Worm (Caenorhabditis elegans): ENCODE data around the gene F16H6.10.

The F16H6.10 gene

ce11 chrV:18243227-18243626 is 19.0 kb upstream of the F16H6.10 start:
- TF ChIP-seq mep-1 (tag; optimal IDR thresholded peaks at IDR 0.05): no peak
- no peak for TF ChIP-seq snpc-4 (tag; optimal IDR thresholded peaks at IDR 0.05)
- TF ChIP-seq cnd-1 (tag; optimal IDR thresholded peaks at IDR 0.05): no peak
- TF ChIP-seq nhr-28 (tag; optimal IDR thresholded peaks at IDR 0.05): no peak
- no peak for TF ChIP-seq sem-2 (GFP tag; optimal IDR thresholded peaks at IDR 0.05)
- no peak for TF ChIP-seq ham-2 (GFP tag; optimal IDR thresholded peaks at IDR 0.05)
- no peak for TF ChIP-seq elt-3 (tag; optimal IDR thresholded peaks at IDR 0.05)
- TF ChIP-seq elt-1 (tag; optimal IDR thresholded peaks at IDR 0.05; ENCODE audit: borderline replicate concordance, insufficient read depth): no peak
- TF ChIP-seq lin-32 (GFP tag; optimal IDR thresholded peaks at IDR 0.05): no peak
- no peak for TF ChIP-seq pha-4 (tag; optimal IDR thresholded peaks at IDR 0.05)
- TF ChIP-seq unc-120 (tag; optimal IDR thresholded peaks at IDR 0.05; ENCODE audit: poor library complexity, severe bottlenecking): no peak
- TF ChIP-seq nhr-237 (tag; optimal IDR thresholded peaks at IDR 0.05): no peak
- no peak for TF ChIP-seq ceh-43 (GFP tag; optimal IDR thresholded peaks at IDR 0.05)
- TF ChIP-seq sptf-1 (tag; optimal IDR thresholded peaks at IDR 0.05): no peak
- no peak for TF ChIP-seq nhr-76 (tag; optimal IDR thresholded peaks at IDR 0.05)
- no peak for TF ChIP-seq ces-1 (GFP tag; optimal IDR thresholded peaks at IDR 0.05)
- TF ChIP-seq unc-62 (GFP tag; optimal IDR thresholded peaks at IDR 0.05): no peak
- no peak for TF ChIP-seq bed-3 (GFP tag; optimal IDR thresholded peaks at IDR 0.05)
- no peak for TF ChIP-seq nhr-2 (tag; optimal IDR thresholded peaks at IDR 0.05)

ce11 chrV:18241328-18241727 is 17.1 kb upstream of the F16H6.10 start, which contains the start of gene R10E8.8:
Gene R10E8.8, minus strand, starts transcription at chrV:18241670.
- no peak for TF ChIP-seq M03D4.4 (tag; optimal IDR thresholded peaks at IDR 0.05)
- TF ChIP-seq drap-1 (GFP tag; optimal IDR thresholded peaks at IDR 0.05): no peak
- no peak for TF ChIP-seq nhr-237 (tag; optimal IDR thresholded peaks at IDR 0.05)
- TF ChIP-seq mab-5 (tag; optimal IDR thresholded peaks at IDR 0.05): no peak
- no peak for TF ChIP-seq nhr-76 (tag; optimal IDR thresholded peaks at IDR 0.05)
- TF ChIP-seq sptf-1 (tag; optimal IDR thresholded peaks at IDR 0.05): no peak
- no peak for TF ChIP-seq nhr-2 (tag; optimal IDR thresholded peaks at IDR 0.05)
- TF ChIP-seq ham-2 (GFP tag; optimal IDR thresholded peaks at IDR 0.05): no peak
- TF ChIP-seq mls-2 (tag; optimal IDR thresholded peaks at IDR 0.05): no peak
- TF ChIP-seq bed-3 (GFP tag; optimal IDR thresholded peaks at IDR 0.05): no peak
- TF ChIP-seq lin-13 (tag; optimal IDR thresholded peaks at IDR 0.05): no peak
- no peak for TF ChIP-seq lin-32 (GFP tag; optimal IDR thresholded peaks at IDR 0.05)
- no peak for TF ChIP-seq unc-120 (tag; optimal IDR thresholded peaks at IDR 0.05; ENCODE audit: poor library complexity, severe bottlenecking)
- no peak for TF ChIP-seq ztf-11 (tag; optimal IDR thresholded peaks at IDR 0.05)

DNA sequence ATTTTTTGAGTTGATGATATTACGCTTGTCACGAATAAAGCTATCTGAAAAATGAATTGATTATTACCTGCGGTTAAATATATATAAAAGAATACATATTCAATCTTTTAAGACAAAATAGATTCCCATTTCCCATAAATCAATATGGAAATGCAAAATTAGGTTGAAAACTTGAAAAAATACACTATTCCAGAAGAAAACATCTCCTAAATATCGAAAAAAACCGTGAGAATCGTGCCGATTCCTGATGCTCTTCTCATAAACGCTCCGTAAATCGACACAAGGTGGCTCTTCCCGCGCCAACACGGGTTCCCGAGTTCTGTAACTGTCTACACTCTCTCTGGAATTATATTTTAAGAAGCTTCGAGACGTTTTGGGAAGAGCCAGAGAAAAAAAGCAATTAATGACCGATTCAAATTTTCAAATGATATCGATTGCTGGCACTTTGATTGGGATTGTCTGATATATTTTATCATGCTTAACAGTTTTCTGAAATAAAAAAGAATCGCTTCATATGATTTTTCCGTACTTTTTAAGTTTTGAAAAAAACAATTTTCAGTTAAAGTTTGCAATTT is 12.5 kb upstream of the F16H6.10 start, which contains the start of gene R10E8.3:
R10E8.3 (minus strand) TSS at position 51 of the 575 bp plus-strand sequence.
- no peak for TF ChIP-seq ceh-39 (tag; optimal IDR thresholded peaks at IDR 0.05)
- TF ChIP-seq ceh-43 (GFP tag; optimal IDR thresholded peaks at IDR 0.05): no peak
- TF ChIP-seq nhr-76 (tag; optimal IDR thresholded peaks at IDR 0.05): no peak
- no peak for TF ChIP-seq mep-1 (tag; optimal IDR thresholded peaks at IDR 0.05)
- TF ChIP-seq unc-39 (tag; optimal IDR thresholded peaks at IDR 0.05): no peak
- no peak for TF ChIP-seq cnd-1 (tag; optimal IDR thresholded peaks at IDR 0.05)
- no peak for TF ChIP-seq ztf-11 (tag; optimal IDR thresholded peaks at IDR 0.05)
- TF ChIP-seq snpc-4 (tag; optimal IDR thresholded peaks at IDR 0.05): no peak
- no peak for TF ChIP-seq sptf-1 (tag; optimal IDR thresholded peaks at IDR 0.05)
- no peak for TF ChIP-seq blmp-1 (tag; optimal IDR thresholded peaks at IDR 0.05)
- no peak for TF ChIP-seq unc-62 (GFP tag; optimal IDR thresholded peaks at IDR 0.05)

- no peak for TF ChIP-seq ham-2 (GFP tag; optimal IDR thresholded peaks at IDR 0.05)
- TF ChIP-seq elt-3 (tag; optimal IDR thresholded peaks at IDR 0.05): no peak
- no peak for TF ChIP-seq blmp-1 (tag; optimal IDR thresholded peaks at IDR 0.05)
- no peak for TF ChIP-seq unc-120 (tag; optimal IDR thresholded peaks at IDR 0.05; ENCODE audit: poor library complexity, severe bottlenecking)
- TF ChIP-seq nhr-76 (tag; optimal IDR thresholded peaks at IDR 0.05): no peak
- TF ChIP-seq ceh-83 (GFP tag; optimal IDR thresholded peaks at IDR 0.05): no peak
- no peak for TF ChIP-seq cnd-1 (tag; optimal IDR thresholded peaks at IDR 0.05)
- TF ChIP-seq mab-5 (tag; optimal IDR thresholded peaks at IDR 0.05): no peak
- TF ChIP-seq flh-1 (GFP tag; optimal IDR thresholded peaks at IDR 0.05): no peak
- TF ChIP-seq unc-39 (tag; optimal IDR thresholded peaks at IDR 0.05): no peak
- no peak for TF ChIP-seq pha-4 (tag; optimal IDR thresholded peaks at IDR 0.05)
- TF ChIP-seq nhr-237 (tag; optimal IDR thresholded peaks at IDR 0.05): no peak
- no peak for TF ChIP-seq sem-2 (GFP tag; optimal IDR thresholded peaks at IDR 0.05)
- TF ChIP-seq zip-8 (tag; optimal IDR thresholded peaks at IDR 0.05): no peak
- TF ChIP-seq snpc-4 (tag; optimal IDR thresholded peaks at IDR 0.05): no peak
- TF ChIP-seq hlh-1 (tag; optimal IDR thresholded peaks at IDR 0.05): no peak
- TF ChIP-seq bed-3 (GFP tag; optimal IDR thresholded peaks at IDR 0.05): no peak
Observed at ce11 chrV:18235808-18236207, 11.6 kb upstream of the F16H6.10 start.
